Worm (Caenorhabditis elegans): Measurements from ENCODE around the gene F54C9.14.

DNA sequence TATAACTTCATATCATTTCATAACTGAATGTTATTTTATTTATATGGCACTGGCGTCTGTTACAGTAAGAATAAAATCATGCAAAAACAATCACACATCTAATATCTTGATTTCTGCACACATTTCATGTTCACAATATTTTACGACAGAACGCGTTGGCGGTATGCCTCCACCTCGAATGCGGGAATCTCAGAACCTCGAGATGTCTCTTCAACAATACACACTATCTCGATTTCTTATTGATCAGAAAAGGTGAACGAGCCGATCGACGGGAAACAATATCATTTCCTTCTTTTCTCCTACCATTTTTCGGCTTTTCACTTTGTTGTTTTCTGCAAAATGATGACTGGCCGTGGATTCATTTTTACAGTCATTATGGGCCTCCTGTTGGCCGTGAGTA is 45.6 kb downstream of the F54C9.14 start, which contains the start of gene F28C6.10:
- TF ChIP-seq fos-1 (tag; optimal IDR thresholded peaks at IDR 0.05): no peak
- TF ChIP-seq zag-1 (tag; optimal IDR thresholded peaks at IDR 0.05): no peak
- no peak for TF ChIP-seq unc-62 (GFP tag; optimal IDR thresholded peaks at IDR 0.05)
- TF ChIP-seq snpc-4 (tag; optimal IDR thresholded peaks at IDR 0.05): no peak
- TF ChIP-seq nhr-6 (tag; optimal IDR thresholded peaks at IDR 0.05): no peak
- TF ChIP-seq Y55F3AM.14 (GFP tag; optimal IDR thresholded peaks at IDR 0.05): no peak
- no peak for TF ChIP-seq R02D3.7 (tag; optimal IDR thresholded peaks at IDR 0.05)
- TF ChIP-seq sem-4 (tag; optimal IDR thresholded peaks at IDR 0.05): no peak
- TF ChIP-seq elt-3 (tag; optimal IDR thresholded peaks at IDR 0.05): no peak
- no peak for TF ChIP-seq unc-55 (GFP tag; optimal IDR thresholded peaks at IDR 0.05)
- TF ChIP-seq ama-1 (optimal IDR thresholded peaks at IDR 0.05): no peak
- TF ChIP-seq skn-1 (tag; optimal IDR thresholded peaks at IDR 0.05): no peak
